Worm (Caenorhabditis elegans): Measurements from ENCODE around the gene T05C1.5.

ce11 chrII:4467869-4468268 is 22.8 kb downstream of the T05C1.5 start, which contains the start of gene W06B4.2:
- TF ChIP-seq lin-39 (tag; optimal IDR thresholded peaks at IDR 0.05): no peak
- no peak for TF ChIP-seq elt-3 (tag; optimal IDR thresholded peaks at IDR 0.05)
- TF ChIP-seq alr-1 (tag; optimal IDR thresholded peaks at IDR 0.05): no peak
- TF ChIP-seq sma-9 (GFP tag; optimal IDR thresholded peaks at IDR 0.05): no peak
- TF ChIP-seq sma-9 (tag; optimal IDR thresholded peaks at IDR 0.05): no peak
- no peak for TF ChIP-seq ceh-82 (tag; optimal IDR thresholded peaks at IDR 0.05)
- TF ChIP-seq nhr-237 (tag; optimal IDR thresholded peaks at IDR 0.05): no peak
- TF ChIP-seq unc-39 (tag; optimal IDR thresholded peaks at IDR 0.05): no peak
- TF ChIP-seq unc-62 (GFP tag; optimal IDR thresholded peaks at IDR 0.05): no peak

Data from whole organism, L2 larva.